Worm (Caenorhabditis elegans) whole organism, L2 larva: Measurements from ENCODE around the gene F17C11.13.

Experiments
- ceh-16 ChIP-seq: fragments of 150-350 bp; optimal IDR thresholded peaks from 2 replicates; lab custom pipeline; 2014; ENCODE audit warnings: missing biosample characterization, missing genetic modification characterization
- mdl-1 ChIP-seq, 2 experiments: fragments of 150-350 bp in 1 of 2; sonication (generic microtip) in 1 of 2; optimal IDR thresholded peaks; 2 replicates each; lab custom pipeline; 2017; ENCODE audit warnings: missing biosample characterization in 2 of 2, missing genetic modification characterization in 2 of 2
- sma-3 ChIP-seq: sonication (generic microtip); optimal IDR thresholded peaks from 2 replicates; lab custom pipeline; 2016; ENCODE audit warnings: missing genetic modification reagents, missing genetic modification characterization, missing compliant biosample characterization

DNA sequence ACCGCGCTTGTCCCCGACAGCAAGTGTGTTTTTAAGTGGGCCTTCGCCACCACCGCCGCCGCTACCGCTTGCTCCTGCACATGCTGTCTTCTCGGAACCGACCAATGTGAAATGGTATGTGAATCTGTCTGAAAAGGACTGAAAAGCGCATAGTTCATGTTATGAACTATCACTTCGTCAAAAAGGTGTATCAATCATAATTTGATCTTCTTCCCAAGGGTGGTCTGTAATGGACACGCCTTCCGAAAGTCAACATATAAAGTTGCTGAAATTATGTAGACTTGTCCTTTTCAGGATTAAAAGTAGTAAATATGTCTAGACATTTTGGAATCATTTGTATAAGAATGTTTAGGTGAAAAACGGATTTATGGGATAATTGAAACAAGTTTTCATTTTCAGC, 13.6 kb upstream of the F17C11.13 start, which contains the start of gene zip-9:
- TF ChIP-seq sma-3 (GFP tag; lab: Kevin White, UChicago) (no peak), mdl-1 (tag; optimal IDR thresholded peaks at IDR 0.05; lab: Kevin White, UChicago) (no peak), ceh-16 (tag; lab: Kevin White, UChicago) (no peak)
